Worm (Caenorhabditis elegans) whole organism, midembryonic: ENCODE data around the gene nhr-207.
"Not testable (repeated sequence)": the region's sequence is repeated elsewhere in the genome, so short reads cannot be mapped to it uniquely, and the experiment has no call there.

Source experiments
- flt-1 ChIP-seq: fragments of 200-800 bp; sonication (Bioruptor generic); IDR thresholded peaks from 2 replicates; pipeline ENCODE4 v1.3.6; 2022; ENCODE audit warnings: missing genetic modification characterization, missing compliant biosample characterization
- klf-2 ChIP-seq: fragments of 200-800 bp; sonication (Bioruptor generic); conservative IDR thresholded peaks from 2 replicates; pipeline ENCODE4 v1.3.6; 2022; ENCODE audit warnings: missing genetic modification reagents, missing genetic modification characterization, missing compliant biosample characterization
- ref-1 ChIP-seq: fragments of 200-800 bp; sonication (Bioruptor generic); conservative IDR thresholded peaks from 2 replicates; pipeline ENCODE4 v1.3.6; 2022; ENCODE audit warnings: missing genetic modification reagents, missing genetic modification characterization, missing compliant biosample characterization
- tab-1 ChIP-seq: fragments of 200-800 bp; sonication (Bioruptor generic); IDR thresholded peaks from 2 replicates; pipeline ENCODE4 v1.3.6; 2022; ENCODE audit warnings: missing genetic modification characterization, missing compliant biosample characterization
- ztf-23 ChIP-seq: fragments of 200-800 bp; sonication (Bioruptor generic); IDR thresholded peaks from 2 replicates; pipeline ENCODE4 v1.3.6; 2022; ENCODE audit warnings: missing genetic modification reagents, missing genetic modification characterization, missing compliant biosample characterization
- ztf-29 ChIP-seq: fragments of 200-800 bp; sonication (Bioruptor generic); IDR thresholded peaks from 2 replicates; pipeline ENCODE4 v1.3.6; 2022; ENCODE audit warnings: missing genetic modification reagents, missing genetic modification characterization, missing compliant biosample characterization

- TF ChIP-seq tab-1; flt-1 (GFP tag; lab: Robert Waterston, UW); ztf-23 (GFP tag; lab: Robert Waterston, UW); ref-1 (GFP tag; lab: Robert Waterston, UW); klf-2 (GFP tag; lab: Robert Waterston, UW); ztf-29: not testable (repeated sequence)
These were observed 34.7 kb downstream of the nhr-207 start, which contains the start of gene C27A7.6 for ce11 chrV:12130688-12131087.
